Worm (Caenorhabditis elegans) whole organism, L4 larva: ENCODE measurements around the gene clc-6.

ENCODE experiments used
- F44E2.7 ChIP-seq: fragments of 200-800 bp; sonication (Bioruptor generic); IDR thresholded peaks from 2 replicates; pipeline ENCODE4 v2.1.2; 2022; ENCODE audit warnings: missing genetic modification characterization, missing compliant biosample characterization
- F49E8.2 ChIP-seq: sonication (generic microtip); optimal IDR thresholded peaks from 2 replicates; lab custom pipeline; 2016; ENCODE audit warnings: missing compliant biosample characterization, mild to moderate bottlenecking, missing genetic modification characterization, borderline replicate concordance
- R02D3.7 ChIP-seq: fragments of 150-350 bp; sonication (generic microtip); optimal IDR thresholded peaks from 3 replicates; lab custom pipeline; 2014; ENCODE audit warnings: missing biosample characterization, missing genetic modification characterization
- Y105C5A.15 ChIP-seq: fragments of 200-800 bp; sonication (Bioruptor generic); IDR thresholded peaks from 2 replicates; pipeline ENCODE4 v1.3.6; 2022; ENCODE audit warnings: missing genetic modification characterization, missing compliant biosample characterization
- Y48G9A.11 ChIP-seq: fragments of 200-800 bp; sonication (Bioruptor generic); IDR thresholded peaks from 2 replicates; pipeline ENCODE4 v1.3.6; 2022; ENCODE audit warnings: missing genetic modification reagents, missing genetic modification characterization, missing compliant biosample characterization
- Y75B8A.6 ChIP-seq: fragments of 200-800 bp; sonication (Bioruptor generic); IDR thresholded peaks from 2 replicates; pipeline ENCODE4 v1.3.6; 2022; ENCODE audit warnings: missing genetic modification reagents, missing genetic modification characterization, missing compliant biosample characterization
- ZK546.5 ChIP-seq, 2 experiments: sonication (generic microtip); optimal IDR thresholded peaks; 2 replicates each; lab custom pipeline; 2017; ENCODE audit warnings: missing biosample characterization in 2 of 2, missing genetic modification characterization in 2 of 2
- aha-1 ChIP-seq: fragments of 150-350 bp; peaks from one replicate; lab custom pipeline; 2014; ENCODE audit warnings: missing biosample characterization, missing genetic modification characterization
- ceh-32 ChIP-seq: sonication (generic microtip); optimal IDR thresholded peaks from 2 replicates; lab custom pipeline; 2016; ENCODE audit warnings: mild to moderate bottlenecking, missing genetic modification characterization, missing compliant biosample characterization; ENCODE audit not compliant: poor library complexity
- ceh-62 ChIP-seq: sonication (generic microtip); optimal IDR thresholded peaks from 2 replicates; lab custom pipeline; 2017; ENCODE audit warnings: missing biosample characterization, missing genetic modification characterization
- ces-1 ChIP-seq: fragments of 150-350 bp; sonication (generic microtip); optimal IDR thresholded peaks from 4 replicates; lab custom pipeline; 2014; ENCODE audit warnings: missing biosample characterization, missing genetic modification reagents, missing genetic modification characterization
- ctbp-1 ChIP-seq: fragments of 200-800 bp; sonication (Bioruptor generic); IDR thresholded peaks from 2 replicates; pipeline ENCODE4 v1.3.6; 2022; ENCODE audit warnings: missing genetic modification reagents, missing genetic modification characterization, missing compliant biosample characterization
- dmd-8 ChIP-seq: fragments of 200-800 bp; sonication (Bioruptor generic); IDR thresholded peaks from 2 replicates; pipeline ENCODE4 v1.3.6; 2022; ENCODE audit warnings: missing genetic modification characterization, missing compliant biosample characterization
- dmd-9 ChIP-seq: fragments of 200-800 bp; sonication (Bioruptor generic); IDR thresholded peaks from 2 replicates; pipeline ENCODE4 v1.3.6; 2022; ENCODE audit warnings: missing genetic modification reagents, missing genetic modification characterization, missing compliant biosample characterization
- dpl-1 ChIP-seq: fragments of 150-350 bp; optimal IDR thresholded peaks from 2 replicates; lab custom pipeline; 2014; ENCODE audit warnings: missing biosample characterization, missing genetic modification reagents, missing genetic modification characterization
- duxl-1 ChIP-seq: sonication (generic microtip); optimal IDR thresholded peaks from 2 replicates; lab custom pipeline; 2016; ENCODE audit warnings: mild to moderate bottlenecking, missing genetic modification characterization, moderate library complexity, missing compliant biosample characterization; ENCODE audit not compliant: poor library complexity
- egl-27 ChIP-seq: sonication (generic microtip); optimal IDR thresholded peaks from 3 replicates; lab custom pipeline; 2017; ENCODE audit warnings: missing biosample characterization, missing genetic modification reagents, missing genetic modification characterization
- egl-43 ChIP-seq: fragments of 200-800 bp; sonication (Bioruptor generic); IDR thresholded peaks from 2 replicates; pipeline ENCODE4 v1.3.6; 2022; ENCODE audit warnings: missing genetic modification reagents, missing genetic modification characterization, missing compliant biosample characterization
- fkh-10 ChIP-seq: fragments of 150-350 bp; optimal IDR thresholded peaks from 2 replicates; lab custom pipeline; 2014; ENCODE audit warnings: missing biosample characterization, missing genetic modification reagents, missing genetic modification characterization
- gei-8 ChIP-seq: fragments of 200-800 bp; sonication (Bioruptor generic); optimal IDR thresholded peaks from 2 replicates; lab custom pipeline; 2018; ENCODE audit warnings: mild to moderate bottlenecking, missing genetic modification characterization, missing compliant biosample characterization
- hif-1 ChIP-seq, 2 experiments: sonication (generic microtip); optimal IDR thresholded peaks; 2 replicates each; lab custom pipeline; 2016 to 2017; ENCODE audit warnings: missing compliant biosample characterization in 2 of 2, missing genetic modification characterization in 2 of 2, missing genetic modification reagents in 2 of 2, missing genotype in 2 of 2, mild to moderate bottlenecking in 1 of 2
- hlh-11 ChIP-seq: fragments of 200-800 bp; sonication (Bioruptor generic); optimal IDR thresholded peaks from 2 replicates; lab custom pipeline; 2018; ENCODE audit warnings: mild to moderate bottlenecking, missing genetic modification characterization, missing compliant biosample characterization
- lim-7 ChIP-seq: fragments of 200-800 bp; sonication (Bioruptor generic); IDR thresholded peaks from 2 replicates; pipeline ENCODE4 v1.3.6; 2022; ENCODE audit warnings: missing genetic modification characterization, missing compliant biosample characterization
- lin-1 ChIP-seq: fragments of 200-800 bp; sonication (Bioruptor generic); IDR thresholded peaks from 2 replicates; pipeline ENCODE4 v1.3.6; 2022; ENCODE audit warnings: missing genetic modification reagents, missing genetic modification characterization, missing compliant biosample characterization
- lin-13 ChIP-seq: fragments of 150-350 bp; optimal IDR thresholded peaks from 2 replicates; lab custom pipeline; 2014; ENCODE audit warnings: missing biosample characterization, missing genetic modification reagents, missing genetic modification characterization
- lin-29 ChIP-seq: fragments of 200-800 bp; sonication (Bioruptor generic); IDR thresholded peaks from 2 replicates; pipeline ENCODE4 v1.3.6; 2022; ENCODE audit warnings: missing genetic modification reagents, missing genetic modification characterization, missing compliant biosample characterization
- lin-38 ChIP-seq: fragments of 200-800 bp; sonication (Bioruptor generic); IDR thresholded peaks from 2 replicates; pipeline ENCODE4 v1.3.6; 2022; ENCODE audit warnings: missing genetic modification reagents, missing genetic modification characterization, missing compliant biosample characterization
- lsy-2 ChIP-seq, 2 experiments: fragments of 150-350 bp in 1 of 2; sonication (generic microtip) in 1 of 2; optimal IDR thresholded peaks; 2 replicates each; lab custom pipeline; 2014 to 2017; ENCODE audit warnings: missing biosample characterization in 2 of 2, missing genetic modification characterization in 2 of 2
- mdt-29 ChIP-seq: fragments of 200-800 bp; sonication (Bioruptor generic); IDR thresholded peaks from 2 replicates; pipeline ENCODE4 v1.3.6; 2022; ENCODE audit warnings: missing genetic modification reagents, missing genetic modification characterization, missing compliant biosample characterization
- mes-2 ChIP-seq: sonication (generic microtip); optimal IDR thresholded peaks from 2 replicates; lab custom pipeline; 2016; ENCODE audit warnings: missing genotype, mild to moderate bottlenecking, missing genetic modification characterization, missing compliant biosample characterization; ENCODE audit not compliant: poor library complexity, severe bottlenecking
- nhr-11 ChIP-seq: fragments of 150-350 bp; optimal IDR thresholded peaks from 2 replicates; lab custom pipeline; 2014; ENCODE audit warnings: missing biosample characterization, missing genetic modification characterization
- nhr-41 ChIP-seq: fragments of 200-800 bp; sonication (Bioruptor generic); IDR thresholded peaks from 2 replicates; pipeline ENCODE4 v1.3.6; 2022; ENCODE audit warnings: missing genetic modification reagents, missing genetic modification characterization, missing compliant biosample characterization
- nhr-48 ChIP-seq: sonication (generic microtip); optimal IDR thresholded peaks from 2 replicates; lab custom pipeline; 2016; ENCODE audit warnings: mild to moderate bottlenecking, missing genetic modification characterization, missing compliant biosample characterization
- php-3 ChIP-seq: fragments of 200-800 bp; sonication (Bioruptor generic); IDR thresholded peaks from 2 replicates; pipeline ENCODE4 v1.3.6; 2022; ENCODE audit warnings: missing genetic modification reagents, missing genetic modification characterization, missing compliant biosample characterization
- spr-3 ChIP-seq: fragments of 200-800 bp; sonication (Bioruptor generic); optimal IDR thresholded peaks from 2 replicates; lab custom pipeline; 2018; ENCODE audit warnings: mild to moderate bottlenecking, missing genetic modification characterization, missing compliant biosample characterization
- tra-1 ChIP-seq: fragments of 200-800 bp; sonication (Bioruptor generic); IDR thresholded peaks from 2 replicates; pipeline ENCODE4 v1.3.6; 2022; ENCODE audit warnings: missing genetic modification reagents, missing genetic modification characterization, missing compliant biosample characterization
- unc-39 ChIP-seq: sonication (generic microtip); optimal IDR thresholded peaks from 2 replicates; lab custom pipeline; 2017; ENCODE audit warnings: missing biosample characterization, missing genetic modification characterization
- unc-62 ChIP-seq, 3 experiments: fragments of 150-350 bp in 1 of 3; sonication (generic microtip); optimal IDR thresholded peaks in 2 of 3; peaks in 1 of 3; 1 replicate in 1 of 3; 2 replicates in 2 of 3; lab custom pipeline; 2014 to 2017; ENCODE audit warnings: missing biosample characterization in 3 of 3, missing genetic modification characterization in 3 of 3, missing genetic modification reagents in 3 of 3, missing genotype in 1 of 3
- vab-7 ChIP-seq: fragments of 200-800 bp; sonication (Bioruptor generic); IDR thresholded peaks from 2 replicates; pipeline ENCODE4 v1.3.6; 2022; ENCODE audit warnings: missing genetic modification reagents, missing genetic modification characterization, missing compliant biosample characterization
- zfp-3 ChIP-seq: fragments of 200-800 bp; sonication (Bioruptor generic); conservative IDR thresholded peaks from 2 replicates; pipeline ENCODE4 v1.3.6; 2022; ENCODE audit warnings: missing genetic modification reagents, missing genetic modification characterization, missing compliant biosample characterization

Gene clc-6

DNA sequence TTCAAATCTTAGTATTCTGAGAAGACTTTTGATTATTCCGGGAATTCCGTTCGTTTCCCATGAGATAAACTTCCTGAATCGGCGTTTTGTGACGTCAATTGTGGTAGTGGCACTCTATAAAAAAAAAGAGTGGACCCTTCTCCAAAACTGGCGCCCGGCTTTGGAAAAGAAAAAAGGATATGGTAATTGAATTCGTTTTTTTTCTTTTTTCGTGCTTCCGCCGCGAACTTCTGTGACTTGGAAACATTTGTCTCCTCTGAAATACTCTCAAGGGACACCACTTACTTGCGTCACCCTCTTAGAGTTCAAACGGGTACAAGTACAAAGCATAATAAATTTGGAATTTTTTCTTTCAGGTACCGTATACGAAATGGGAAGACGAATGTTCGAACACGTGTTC, 23.3 kb downstream of the clc-6 start:
- TF ChIP-seq fkh-10 (peak; percentile 51), mdt-29 (no peak), Y75B8A.6 (GFP tag; lab: Robert Waterston, UW) (no peak), ces-1 (peak; percentile 47)
- TF ChIP-seq, all 104 proteins: peak for 2

DNA sequence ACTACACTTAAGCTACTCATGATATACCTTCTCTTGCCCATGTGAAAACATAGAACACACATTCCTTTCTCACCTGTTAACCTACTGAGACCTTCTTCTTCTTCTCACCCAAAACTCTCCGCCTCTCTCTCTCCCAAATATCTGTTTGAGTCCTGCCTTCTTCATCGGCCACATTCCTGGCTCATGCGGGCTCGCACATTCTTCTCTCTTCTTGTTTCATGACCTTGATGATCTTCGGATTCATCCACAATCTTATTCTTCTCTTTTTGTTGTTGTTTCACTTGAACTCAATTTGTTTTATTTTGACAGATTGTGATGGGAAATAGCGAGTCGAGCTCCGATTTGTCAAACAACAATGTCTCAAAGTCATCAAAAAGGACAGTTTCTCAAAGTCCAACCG, 24.1 kb downstream of the clc-6 start, which contains the start of gene T19C4.5:
T19C4.5 (plus strand) TSS at position 308 of the 400 bp plus-strand sequence.
- peak; percentile 22 for TF ChIP-seq hlh-11
- peak; percentile 50 for TF ChIP-seq nhr-11 (tag; lab: Kevin White, UChicago)
- no peak for TF ChIP-seq egl-43

DNA sequence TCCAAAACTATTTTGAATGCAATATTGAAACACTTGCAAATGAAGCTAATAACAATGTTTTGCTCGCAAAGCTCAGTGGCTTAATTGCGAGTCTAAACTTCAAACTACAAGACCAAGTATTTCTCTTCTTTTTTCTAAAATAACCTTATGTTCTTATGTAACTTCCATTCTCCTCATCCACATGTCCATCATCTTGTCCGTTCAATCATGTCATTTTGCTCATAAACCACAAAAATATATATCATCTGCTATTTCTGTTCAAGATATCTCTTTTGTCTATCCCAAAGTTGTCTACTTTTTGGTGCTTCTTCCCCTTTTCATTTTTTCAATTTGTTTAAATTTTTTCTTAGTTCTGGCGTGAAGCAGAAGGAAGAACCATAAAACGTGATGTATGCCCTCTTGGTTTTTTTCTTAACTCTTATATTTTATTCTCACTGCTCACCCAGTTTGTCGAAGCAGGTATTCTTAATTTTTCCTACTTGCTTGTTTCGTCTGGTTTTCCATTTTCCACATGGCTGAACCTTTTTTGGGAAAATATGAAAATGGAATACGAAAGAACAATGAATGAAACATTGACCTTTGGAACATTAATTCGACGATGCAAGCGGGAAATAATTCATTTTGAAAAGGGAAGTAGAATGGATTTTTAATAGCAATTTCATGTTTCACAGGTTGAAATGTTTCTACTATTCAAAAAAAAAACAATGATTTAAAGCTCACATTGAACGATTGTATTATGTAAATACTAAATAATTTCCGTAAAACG, 25.3 kb downstream of the clc-6 start:
- TF ChIP-seq zfp-3 (GFP tag; lab: Robert Waterston, UW) (no peak), unc-62 (GFP tag; optimal IDR thresholded peaks at IDR 0.05 in 1 of 2; lab: Kevin White, UChicago) (peak in 1 of 2 experiments; percentile 98), unc-62 (tag; optimal IDR thresholded peaks at IDR 0.05; lab: Kevin White, UChicago) (no peak), egl-27 (tag; lab: Kevin White, UChicago) (no peak), vab-7 (GFP tag; lab: Robert Waterston, UW) (no peak), ZK546.5 (tag; optimal IDR thresholded peaks at IDR 0.05; lab: Kevin White, UChicago) (no peak), gei-8 (GFP tag; lab: Kevin White, UChicago) (no peak), lin-29 (no peak), aha-1 (tag; lab: Kevin White, UChicago) (peak; percentile 90), unc-39 (tag; lab: Kevin White, UChicago) (no peak)

ce11 chrV:11167745-11168144, 28.3 kb downstream of the clc-6 start:
- peak; percentile 72 for TF ChIP-seq fkh-10
- no peak for TF ChIP-seq unc-39 (tag; lab: Kevin White, UChicago)

DNA sequence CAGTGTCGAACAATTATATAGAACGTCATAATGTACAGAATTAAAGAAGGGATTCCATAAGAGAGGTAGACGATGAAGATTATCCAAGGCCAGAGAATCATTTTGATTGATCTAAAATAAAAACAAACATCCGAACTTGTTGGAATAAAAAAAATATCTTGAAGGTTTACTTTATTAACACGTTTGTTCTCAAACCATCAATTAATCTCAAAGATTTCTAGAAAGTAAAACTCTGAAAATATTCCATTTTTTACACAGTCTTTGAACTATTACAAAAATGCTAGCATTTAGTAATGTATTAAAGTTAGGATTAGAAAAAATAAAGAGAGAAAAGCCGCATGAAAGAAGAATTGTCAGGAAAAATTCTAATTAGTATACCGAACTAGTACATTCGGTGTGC, 31.5 kb downstream of the clc-6 start, which contains the start of gene srg-40:
srg-40 (minus strand) TSS at position 101 of the 400 bp plus-strand sequence.
- no peak for TF ChIP-seq lin-38 (GFP tag; lab: Robert Waterston, UW)
- TF ChIP-seq Y48G9A.11 (GFP tag; lab: Robert Waterston, UW): no peak
- no peak for TF ChIP-seq nhr-48 (tag; lab: Kevin White, UChicago)
- TF ChIP-seq R02D3.7: no peak
- TF ChIP-seq ceh-62: no peak
- no peak for TF ChIP-seq mes-2 (tag; lab: Kevin White, UChicago)
- no peak for TF ChIP-seq F49E8.2
- no peak for TF ChIP-seq lin-1 (GFP tag; lab: Robert Waterston, UW)
- no peak for TF ChIP-seq dmd-8 (GFP tag; lab: Robert Waterston, UW)
- TF ChIP-seq php-3 (GFP tag; lab: Robert Waterston, UW): no peak
- TF ChIP-seq ctbp-1 (GFP tag; lab: Robert Waterston, UW): no peak
- TF ChIP-seq duxl-1 (tag; lab: Kevin White, UChicago): no peak
- no peak for TF ChIP-seq ces-1
- no peak for TF ChIP-seq nhr-41 (GFP tag; lab: Robert Waterston, UW)
- TF ChIP-seq tra-1 (GFP tag; lab: Robert Waterston, UW): no peak
- TF ChIP-seq, all 104 proteins: peak for 0

DNA sequence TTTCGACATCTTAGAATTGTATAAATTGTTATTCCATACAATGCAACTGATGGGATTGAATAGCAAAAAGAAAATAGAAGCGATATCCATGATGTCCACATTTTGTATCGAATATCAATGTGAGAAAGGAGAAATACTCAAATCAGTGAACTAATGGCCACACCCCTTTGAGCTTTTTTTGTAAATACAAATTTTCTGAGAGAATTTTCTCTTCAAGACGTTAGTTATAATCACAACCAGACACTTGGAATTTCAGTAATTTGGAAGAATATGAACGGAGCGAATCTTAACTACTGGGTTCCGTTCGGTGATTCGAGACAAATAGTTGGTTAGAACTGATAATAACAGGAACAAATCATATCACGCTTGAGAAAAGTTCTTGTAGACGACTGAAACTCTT, 34.2 kb downstream of the clc-6 start, which contains the start of gene srg-41:
srg-41 (minus strand) TSS at position 101 of the 400 bp plus-strand sequence.
- TF ChIP-seq unc-39 (tag; lab: Kevin White, UChicago): no peak
- TF ChIP-seq dmd-9 (GFP tag; lab: Robert Waterston, UW): no peak
- TF ChIP-seq lsy-2 (tag; optimal IDR thresholded peaks at IDR 0.05; lab: Kevin White, UChicago): no peak
- no peak for TF ChIP-seq tra-1 (GFP tag; lab: Robert Waterston, UW)
- TF ChIP-seq aha-1 (tag; lab: Kevin White, UChicago): no peak
- no peak for TF ChIP-seq unc-62 (GFP tag; optimal IDR thresholded peaks at IDR 0.05 in 1 of 2; lab: Kevin White, UChicago)
- no peak for TF ChIP-seq unc-62 (tag; optimal IDR thresholded peaks at IDR 0.05; lab: Kevin White, UChicago)
- no peak for TF ChIP-seq hif-1 (tag; optimal IDR thresholded peaks at IDR 0.05; lab: Kevin White, UChicago)
- TF ChIP-seq lin-13 (GFP tag; lab: Kevin White, UChicago): no peak
- no peak for TF ChIP-seq lim-7 (GFP tag; lab: Robert Waterston, UW)
- TF ChIP-seq Y105C5A.15 (GFP tag; lab: Robert Waterston, UW): no peak
- no peak for TF ChIP-seq dpl-1
- TF ChIP-seq ceh-32 (tag; lab: Kevin White, UChicago): no peak
- no peak for TF ChIP-seq egl-27 (tag; lab: Kevin White, UChicago)
- no peak for TF ChIP-seq spr-3 (GFP tag; lab: Kevin White, UChicago)
- TF ChIP-seq F44E2.7 (GFP tag; lab: Robert Waterston, UW): no peak
